Fruit fly (Drosophila melanogaster) whole organism, adult: ENCODE data around the gene Bicra.

Experiments
- kay ChIP-seq: fragments of 200-800 bp; sonication (Bioruptor generic); peaks from one replicate; lab custom pipeline; 2016; ENCODE audit warnings: missing biosample characterization, missing genetic modification characterization, borderline replicate concordance
- toe ChIP-seq: fragments of 200-800 bp; sonication (Bioruptor generic); optimal IDR thresholded peaks from 2 replicates; lab custom pipeline; 2016; ENCODE audit warnings: missing biosample characterization, missing genetic modification characterization

dm6 chr3R:29071141-29071540 lies 8.3 kb downstream of the Bicra start:
- TF ChIP-seq toe (GFP tag; lab: Kevin White, UChicago) = no peak
- TF ChIP-seq kay (GFP tag; lab: Kevin White, UChicago) = no peak
